Worm (Caenorhabditis elegans) whole organism, mixed stage, embryonic: Measurements from ENCODE around the gene EEED8.3.

Experiments
- M03D4.4 ChIP-seq: sonication (generic microtip); optimal IDR thresholded peaks from 2 replicates; lab custom pipeline; 2017; ENCODE audit warnings: mild to moderate bottlenecking, missing genetic modification characterization, missing compliant biosample characterization
- bed-3 ChIP-seq: fragments of 200-800 bp; sonication (Bioruptor generic); optimal IDR thresholded peaks from 3 replicates; lab custom pipeline; 2018; ENCODE audit warnings: mild to moderate bottlenecking, missing genetic modification characterization, moderate library complexity, missing compliant biosample characterization
- blmp-1 ChIP-seq: fragments of 150-350 bp; optimal IDR thresholded peaks from 2 replicates; lab custom pipeline; 2014; ENCODE audit warnings: missing biosample characterization, missing genetic modification characterization
- ceh-43 ChIP-seq: fragments of 200-800 bp; sonication (Bioruptor generic); optimal IDR thresholded peaks from 2 replicates; lab custom pipeline; 2018; ENCODE audit warnings: mild to moderate bottlenecking, missing genetic modification characterization, moderate library complexity, missing compliant biosample characterization
- ceh-83 ChIP-seq: fragments of 200-800 bp; sonication (Bioruptor generic); optimal IDR thresholded peaks from 2 replicates; lab custom pipeline; 2018; ENCODE audit warnings: mild to moderate bottlenecking, missing genetic modification characterization, missing compliant biosample characterization
- ces-1 ChIP-seq: fragments of 150-350 bp; optimal IDR thresholded peaks from 2 replicates; lab custom pipeline; 2014; ENCODE audit warnings: missing biosample characterization, missing genetic modification reagents, missing genetic modification characterization
- drap-1 ChIP-seq: fragments of 200-800 bp; sonication (Bioruptor generic); optimal IDR thresholded peaks from 3 replicates; lab custom pipeline; 2018; ENCODE audit warnings: mild to moderate bottlenecking, missing genetic modification characterization, missing compliant biosample characterization
- elt-1 ChIP-seq: sonication (generic microtip); optimal IDR thresholded peaks from 2 replicates; lab custom pipeline; 2017; ENCODE audit warnings: missing genetic modification characterization, mild to moderate bottlenecking, missing compliant biosample characterization, antibody characterized with exemption, moderate library complexity, borderline replicate concordance; ENCODE audit not compliant: insufficient read depth
- flh-1 ChIP-seq: fragments of 200-800 bp; sonication (Bioruptor generic); optimal IDR thresholded peaks from 2 replicates; lab custom pipeline; 2018; ENCODE audit warnings: mild to moderate bottlenecking, missing genetic modification characterization, moderate library complexity, missing compliant biosample characterization
- ham-2 ChIP-seq: fragments of 200-800 bp; sonication (Bioruptor generic); optimal IDR thresholded peaks from 2 replicates; lab custom pipeline; 2018; ENCODE audit warnings: mild to moderate bottlenecking, missing genetic modification characterization, missing compliant biosample characterization
- hlh-1 ChIP-seq: fragments of 150-350 bp; optimal IDR thresholded peaks from 2 replicates; lab custom pipeline; 2014; ENCODE audit warnings: missing biosample characterization, missing genetic modification reagents, missing genetic modification characterization
- lin-13 ChIP-seq: fragments of 150-350 bp; optimal IDR thresholded peaks from 2 replicates; lab custom pipeline; 2014; ENCODE audit warnings: missing biosample characterization, missing genetic modification characterization
- lin-32 ChIP-seq: fragments of 200-800 bp; sonication (Bioruptor generic); optimal IDR thresholded peaks from 2 replicates; lab custom pipeline; 2018; ENCODE audit warnings: mild to moderate bottlenecking, missing genetic modification characterization, missing compliant biosample characterization
- lsy-2 ChIP-seq: fragments of 150-350 bp; optimal IDR thresholded peaks from 2 replicates; lab custom pipeline; 2014; ENCODE audit warnings: missing biosample characterization, missing genetic modification characterization
- mab-5 ChIP-seq: fragments of 150-350 bp; optimal IDR thresholded peaks from 2 replicates; lab custom pipeline; 2014; ENCODE audit warnings: missing biosample characterization, missing genetic modification characterization
- mep-1 ChIP-seq: fragments of 150-350 bp; optimal IDR thresholded peaks from 2 replicates; lab custom pipeline; 2017; ENCODE audit warnings: missing biosample characterization, missing genetic modification reagents, missing genetic modification characterization, inconsistent platforms
- mls-2 ChIP-seq: sonication (generic microtip); optimal IDR thresholded peaks from 2 replicates; lab custom pipeline; 2016; ENCODE audit warnings: mild to moderate bottlenecking, missing genetic modification characterization, moderate library complexity, missing compliant biosample characterization
- nhr-237 ChIP-seq: fragments of 150-350 bp; optimal IDR thresholded peaks from 2 replicates; lab custom pipeline; 2014; ENCODE audit warnings: missing biosample characterization, missing genetic modification characterization
- nhr-28 ChIP-seq: fragments of 150-350 bp; optimal IDR thresholded peaks from 2 replicates; lab custom pipeline; 2014; ENCODE audit warnings: missing biosample characterization, missing genetic modification characterization
- nhr-76 ChIP-seq: sonication (generic microtip); optimal IDR thresholded peaks from 2 replicates; lab custom pipeline; 2017; ENCODE audit warnings: missing biosample characterization, missing genetic modification characterization
- pha-4 ChIP-seq: fragments of 150-350 bp; optimal IDR thresholded peaks from 2 replicates; lab custom pipeline; 2018; ENCODE audit warnings: missing biosample characterization, missing genetic modification reagents, missing genetic modification characterization
- sem-2 ChIP-seq: fragments of 200-800 bp; sonication (Bioruptor generic); optimal IDR thresholded peaks from 2 replicates; lab custom pipeline; 2018; ENCODE audit warnings: mild to moderate bottlenecking, missing genetic modification characterization, missing compliant biosample characterization
- snpc-4 ChIP-seq: fragments of 150-350 bp; optimal IDR thresholded peaks from 2 replicates; lab custom pipeline; 2014; ENCODE audit warnings: missing biosample characterization, missing genetic modification characterization
- sptf-1 ChIP-seq: sonication (generic microtip); optimal IDR thresholded peaks from 2 replicates; lab custom pipeline; 2017; ENCODE audit warnings: mild to moderate bottlenecking, missing genetic modification characterization, moderate library complexity, missing compliant biosample characterization
- unc-39 ChIP-seq: fragments of 150-350 bp; optimal IDR thresholded peaks from 2 replicates; lab custom pipeline; 2014; ENCODE audit warnings: missing biosample characterization, missing genetic modification characterization
- unc-62 ChIP-seq: fragments of 150-350 bp; optimal IDR thresholded peaks from 2 replicates; lab custom pipeline; 2014; ENCODE audit warnings: missing biosample characterization, missing genetic modification reagents, missing genetic modification characterization
- ztf-11 ChIP-seq: fragments of 150-350 bp; optimal IDR thresholded peaks from 2 replicates; lab custom pipeline; 2014; ENCODE audit warnings: missing biosample characterization, missing genetic modification characterization

EEED8.3 gene

DNA sequence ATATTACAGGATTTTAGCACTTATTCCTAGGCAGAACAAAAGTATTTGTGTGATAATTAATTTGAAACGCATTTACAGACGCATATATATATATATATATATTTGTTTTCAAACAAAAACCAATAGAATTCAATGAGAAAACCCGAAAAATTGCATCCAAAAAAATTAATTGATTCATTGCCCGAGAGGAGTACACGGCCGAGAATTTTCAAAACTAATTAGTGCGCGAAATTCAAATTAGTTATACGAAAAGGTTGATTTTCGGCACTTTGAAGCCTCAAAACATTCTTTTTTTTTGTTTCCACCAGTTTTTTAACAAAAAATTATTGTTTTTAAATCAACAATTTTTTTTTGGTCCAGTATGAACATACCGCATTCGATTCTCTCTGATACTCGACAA is 22.6 kb upstream of the EEED8.3 start:
- TF ChIP-seq ham-2 (GFP tag; lab: Kevin White, UChicago) (no peak), ces-1 (GFP tag; lab: Kevin White, UChicago) (no peak), sem-2 (GFP tag; lab: Kevin White, UChicago) (no peak), hlh-1 (no peak), lin-13 (tag; lab: Kevin White, UChicago) (no peak), snpc-4 (tag; lab: Kevin White, UChicago) (no peak), M03D4.4 (tag; lab: Kevin White, UChicago) (no peak)

DNA sequence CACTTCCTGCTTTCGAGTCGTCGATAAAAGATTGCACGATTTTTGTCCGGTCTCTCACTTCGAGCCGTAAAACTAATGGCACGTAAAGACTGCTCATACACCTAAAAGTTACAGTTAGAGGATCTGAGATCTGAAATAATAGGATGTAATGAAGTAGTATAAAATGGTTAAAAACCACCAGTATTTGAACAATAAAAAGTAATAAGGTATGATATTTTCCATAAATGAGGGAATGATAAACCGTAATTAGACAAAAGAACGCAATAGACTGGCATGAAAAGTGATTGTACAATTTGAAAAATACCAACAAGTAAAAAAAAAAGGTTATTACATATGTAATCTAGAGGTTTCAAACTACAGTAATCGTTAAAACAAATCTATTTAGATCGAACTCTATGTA is 21.0 kb upstream of the EEED8.3 start, which contains the start of gene brap-2:
TSS of gene brap-2 (minus strand) at position 101 of the 400 bp plus-strand sequence.
- TF ChIP-seq nhr-28 (tag; lab: Kevin White, UChicago) (no peak), unc-39 (tag; lab: Kevin White, UChicago) (no peak)

DNA sequence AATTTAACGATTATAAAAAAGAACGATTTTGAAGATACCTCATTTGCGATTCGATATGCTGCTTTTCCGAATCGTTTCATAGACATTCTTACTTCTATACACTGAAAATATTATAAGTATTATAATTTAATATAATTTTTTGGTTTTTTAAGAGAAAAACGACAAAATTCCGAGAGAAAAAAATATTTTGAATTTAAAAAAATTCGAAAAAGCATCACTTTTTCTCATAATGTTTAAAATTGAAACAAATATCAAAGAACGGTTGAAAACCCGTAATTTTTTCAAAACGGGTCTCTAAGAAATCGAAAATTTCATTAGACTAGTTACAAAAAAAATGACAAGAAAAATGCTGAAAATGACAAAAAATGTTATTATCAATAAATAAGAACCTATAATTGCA is 18.5 kb upstream of the EEED8.3 start, which contains the start of gene pink-1:
TSS of gene pink-1 (minus strand) at position 101 of the 400 bp plus-strand sequence.
- TF ChIP-seq blmp-1: no peak
- TF ChIP-seq hlh-1: no peak
- TF ChIP-seq drap-1 (GFP tag; lab: Kevin White, UChicago): no peak

DNA sequence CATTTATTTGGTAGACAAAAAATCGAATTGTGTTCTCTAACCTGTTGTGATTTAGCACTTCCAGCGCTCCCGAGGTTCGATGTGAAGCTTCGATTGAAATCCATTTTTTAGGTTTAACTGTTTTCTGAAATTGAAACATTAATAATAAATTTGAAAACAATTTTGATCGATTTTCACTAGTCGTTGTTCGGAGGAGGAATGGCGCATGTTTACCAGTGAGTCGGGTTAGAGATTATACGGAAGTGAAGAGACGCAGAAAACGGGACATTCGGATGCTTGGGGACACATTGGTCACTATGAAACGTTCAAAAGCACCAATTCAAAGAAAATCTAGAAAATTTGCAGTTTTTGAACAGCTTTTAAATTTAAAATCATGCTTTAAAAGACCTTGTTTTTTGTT is 15.3 kb upstream of the EEED8.3 start, which contains the start of gene fbxl-3:
TSS of gene fbxl-3 (minus strand) at position 124 of the 400 bp plus-strand sequence.
- TF ChIP-seq pha-4 (tag; lab: Kevin White, UChicago) (peak; percentile 65), lsy-2 (tag; lab: Kevin White, UChicago) (no peak)

DNA sequence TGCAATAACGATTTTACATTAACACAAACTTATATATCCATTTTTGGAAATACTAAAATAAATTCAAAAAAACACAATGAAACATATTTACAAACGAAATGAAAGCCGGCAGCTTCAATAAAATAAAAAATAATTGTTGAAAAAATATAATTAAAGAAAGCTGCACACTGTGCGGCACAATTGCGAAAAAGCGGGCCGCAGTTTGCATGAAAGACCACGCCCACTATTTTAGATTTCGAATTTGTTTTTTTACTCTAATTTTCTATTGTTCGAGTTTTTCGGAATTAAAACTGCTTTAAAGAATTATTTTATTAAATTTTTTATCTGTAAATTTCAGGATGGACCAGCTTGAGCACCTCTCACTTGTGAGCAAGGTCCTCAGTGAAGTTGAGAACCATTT is 14.9 kb upstream of the EEED8.3 start, which contains the start of gene mog-5:
TSS of gene mog-5 (plus strand) at position 338 of the 400 bp plus-strand sequence.
- peak; percentile 33 for TF ChIP-seq mep-1 (tag; lab: Kevin White, UChicago)
- TF ChIP-seq hlh-1: peak; percentile 52
- peak; percentile 18 for TF ChIP-seq blmp-1
- peak; percentile 86 for TF ChIP-seq ceh-43 (GFP tag; lab: Kevin White, UChicago)
- TF ChIP-seq elt-1 (tag; lab: Kevin White, UChicago): no peak
- TF ChIP-seq drap-1 (GFP tag; lab: Kevin White, UChicago): peak; percentile 40
- TF ChIP-seq ces-1 (GFP tag; lab: Kevin White, UChicago): peak; percentile 74
- TF ChIP-seq lsy-2 (tag; lab: Kevin White, UChicago): peak; percentile 15
- TF ChIP-seq sem-2 (GFP tag; lab: Kevin White, UChicago): peak; percentile 16
- TF ChIP-seq nhr-237 (tag; lab: Kevin White, UChicago): peak; percentile 8
- peak; percentile 58 for TF ChIP-seq ham-2 (GFP tag; lab: Kevin White, UChicago)
- peak; percentile 74 for TF ChIP-seq M03D4.4 (tag; lab: Kevin White, UChicago)
- TF ChIP-seq flh-1: no peak
- no peak for TF ChIP-seq nhr-76 (tag; lab: Kevin White, UChicago)
- no peak for TF ChIP-seq unc-62 (GFP tag; lab: Kevin White, UChicago)
- TF ChIP-seq pha-4 (tag; lab: Kevin White, UChicago): no peak
- peak; percentile 40 for TF ChIP-seq bed-3

DNA sequence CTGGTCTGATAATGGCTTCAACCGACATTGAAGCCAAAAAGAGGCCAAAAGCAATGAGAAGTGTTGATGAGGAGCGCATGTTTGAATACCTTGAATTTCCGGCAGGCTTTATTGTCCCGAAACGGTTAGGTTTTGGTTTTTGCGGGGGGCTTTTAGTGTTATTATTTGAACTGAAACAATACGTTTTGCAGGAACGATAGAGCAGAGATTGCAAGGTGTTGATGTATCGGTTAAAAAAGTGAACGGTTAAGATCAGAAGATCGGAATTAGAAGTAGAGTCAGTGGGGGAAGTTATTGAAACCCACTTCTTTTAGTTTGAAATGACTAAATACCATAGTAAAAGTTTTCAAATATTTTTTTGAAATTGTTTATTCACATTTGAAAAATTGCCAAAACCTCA is 6.5 kb upstream of the EEED8.3 start, which contains the start of gene clec-141:
TSS of gene clec-141 (minus strand) at position 101 of the 400 bp plus-strand sequence.
- TF ChIP-seq lin-13 (tag; lab: Kevin White, UChicago) (no peak), nhr-28 (tag; lab: Kevin White, UChicago) (no peak), M03D4.4 (tag; lab: Kevin White, UChicago) (no peak), pha-4 (tag; lab: Kevin White, UChicago) (no peak), lin-32 (no peak), ceh-83 (GFP tag; lab: Kevin White, UChicago) (no peak), elt-1 (tag; lab: Kevin White, UChicago) (no peak), sptf-1 (tag; lab: Kevin White, UChicago) (no peak), ces-1 (GFP tag; lab: Kevin White, UChicago) (no peak), mab-5 (tag; lab: Kevin White, UChicago) (no peak), mls-2 (no peak), snpc-4 (tag; lab: Kevin White, UChicago) (no peak), ztf-11 (tag; lab: Kevin White, UChicago) (no peak), mep-1 (tag; lab: Kevin White, UChicago) (no peak)
